Fruit fly (Drosophila melanogaster) whole organism, embryonic: ENCODE data around the gene CG15208.
A peak's percentile ranks its signal among the peaks of the same experiment; 100 is the strongest.

Experiments
- Atf3 ChIP-seq: fragments of 200-800 bp; sonication (Bioruptor generic); optimal IDR thresholded peaks from 3 replicates; lab custom pipeline; 2016; ENCODE audit warnings: missing biosample characterization, missing genetic modification characterization
- CG10209 ChIP-seq: fragments of 200-800 bp; sonication (Bioruptor generic); optimal IDR thresholded peaks from 3 replicates; lab custom pipeline; 2017; ENCODE audit warnings: missing biosample characterization, mild to moderate bottlenecking, missing genetic modification characterization, missing genetic modification reagents
- CG10979 ChIP-seq: fragments of 200-800 bp; sonication (Bioruptor generic); optimal IDR thresholded peaks from 2 replicates; lab custom pipeline; 2018; ENCODE audit warnings: missing biosample characterization, mild to moderate bottlenecking, missing genetic modification characterization, moderate library complexity
- CG12391 ChIP-seq: fragments of 200-800 bp; sonication (Bioruptor generic); optimal IDR thresholded peaks from 3 replicates; lab custom pipeline; 2018; ENCODE audit warnings: missing biosample characterization, mild to moderate bottlenecking, missing genetic modification characterization, moderate library complexity
- CG13424 ChIP-seq: fragments of 200-800 bp; sonication (Bioruptor generic); optimal IDR thresholded peaks from 2 replicates; lab custom pipeline; 2019; ENCODE audit warnings: missing biosample characterization, mild to moderate bottlenecking, missing genetic modification characterization, moderate library complexity
- CG17186 ChIP-seq: fragments of 200-800 bp; sonication (Bioruptor generic); optimal IDR thresholded peaks from 3 replicates; lab custom pipeline; 2017; ENCODE audit warnings: missing biosample characterization, missing genetic modification reagents, missing genetic modification characterization
- CG18011 ChIP-seq: fragments of 200-800 bp; sonication (Bioruptor generic); optimal IDR thresholded peaks from 2 replicates; lab custom pipeline; 2017; ENCODE audit warnings: missing biosample characterization, missing genetic modification characterization, mild to moderate bottlenecking, moderate library complexity, missing genotype
- CG2678 ChIP-seq: fragments of 200-800 bp; sonication (Bioruptor generic); optimal IDR thresholded peaks from 3 replicates; lab custom pipeline; 2019; ENCODE audit warnings: missing biosample characterization, mild to moderate bottlenecking, missing genetic modification characterization, moderate library complexity
- CG2712 ChIP-seq: fragments of 200-800 bp; optimal IDR thresholded peaks from 3 replicates; lab custom pipeline; 2019; ENCODE audit warnings: missing biosample characterization, mild to moderate bottlenecking, missing genetic modification characterization, moderate library complexity
- CG30403 ChIP-seq: fragments of 200-800 bp; sonication (Bioruptor generic); optimal IDR thresholded peaks from 3 replicates; lab custom pipeline; 2016; ENCODE audit warnings: missing biosample characterization, missing genetic modification characterization
- CG3065 ChIP-seq: fragments of 200-800 bp; sonication (Bioruptor generic); optimal IDR thresholded peaks from 2 replicates; lab custom pipeline; 2016; ENCODE audit warnings: missing biosample characterization, missing genetic modification characterization
- CG31441 ChIP-seq: fragments of 200-800 bp; sonication (Bioruptor generic); IDR thresholded peaks from 2 replicates; pipeline ENCODE4 v1.3.6; 2022; ENCODE audit warnings: missing biosample characterization, missing genetic modification characterization
- CG6689 ChIP-seq: fragments of 200-800 bp; sonication (Bioruptor generic); IDR thresholded peaks from 2 replicates; pipeline ENCODE4 v1.3.6; 2022; ENCODE audit warnings: missing biosample characterization, missing genetic modification characterization
- CG6791 ChIP-seq: fragments of 200-800 bp; sonication (Bioruptor generic); IDR thresholded peaks from 3 replicates; pipeline ENCODE4 v1.3.6; 2022; ENCODE audit warnings: missing biosample characterization, missing genetic modification characterization; ENCODE audit not compliant: partially characterized antibody
- CG9215 ChIP-seq: fragments of 200-800 bp; sonication (Bioruptor generic); IDR thresholded peaks from 2 replicates; pipeline ENCODE4 v1.3.6; 2022; ENCODE audit warnings: missing biosample characterization, missing genetic modification characterization
- CG9932 ChIP-seq: fragments of 200-800 bp; sonication (Bioruptor generic); IDR thresholded peaks from 2 replicates; pipeline ENCODE4 v1.3.6; 2022; ENCODE audit warnings: missing biosample characterization, missing genetic modification characterization
- Dfd ChIP-seq, 2 experiments: fragments of >200 bp; optimal IDR thresholded peaks; 2 replicates each; lab custom pipeline; 2017; ENCODE audit warnings: missing biosample characterization in 2 of 2, missing genetic modification characterization in 2 of 2
- HHEX ChIP-seq: fragments of 200-800 bp; sonication (Bioruptor generic); optimal IDR thresholded peaks from 3 replicates; lab custom pipeline; 2017; ENCODE audit warnings: missing biosample characterization, mild to moderate bottlenecking, missing genetic modification characterization, missing genetic modification reagents
- HLHmδ ChIP-seq: fragments of 200-800 bp; sonication (Bioruptor generic); optimal IDR thresholded peaks from 2 replicates; lab custom pipeline; 2018; ENCODE audit warnings: missing biosample characterization, mild to moderate bottlenecking, missing genetic modification characterization, moderate library complexity
- Hr39 ChIP-seq: fragments of >200 bp; optimal IDR thresholded peaks from 2 replicates; lab custom pipeline; 2017
- Med ChIP-seq: fragments of 200-800 bp; sonication (Bioruptor generic); peaks from one replicate; lab custom pipeline; 2016; ENCODE audit warnings: missing biosample characterization, missing genetic modification characterization, mild to moderate bottlenecking, inconsistent platforms, moderate library complexity
- Myb ChIP-seq: fragments of 200-800 bp; sonication (Bioruptor generic); optimal IDR thresholded peaks from 2 replicates; lab custom pipeline; 2016; ENCODE audit warnings: missing biosample characterization, missing genetic modification characterization
- Oli ChIP-seq: fragments of 200-800 bp; sonication (Bioruptor generic); optimal IDR thresholded peaks from 2 replicates; lab custom pipeline; 2018; ENCODE audit warnings: missing biosample characterization, mild to moderate bottlenecking, missing genetic modification characterization, moderate library complexity
- Rfx ChIP-seq: fragments of 200-800 bp; sonication (Bioruptor generic); IDR thresholded peaks from 2 replicates; pipeline ENCODE4 v1.3.6; 2022; ENCODE audit warnings: missing biosample characterization, missing genetic modification characterization
- Sin3A ChIP-seq: fragments of >200 bp; optimal IDR thresholded peaks from 2 replicates; lab custom pipeline; 2018
- Xrp1 ChIP-seq: fragments of 200-800 bp; sonication (Bioruptor generic); IDR thresholded peaks from 2 replicates; pipeline ENCODE4 v1.3.6; 2022; ENCODE audit warnings: missing biosample characterization, missing genetic modification characterization
- ap ChIP-seq: fragments of 200-800 bp; sonication (Bioruptor generic); IDR thresholded peaks from 2 replicates; pipeline ENCODE4 v1.3.6; 2022; ENCODE audit warnings: missing biosample characterization, missing genetic modification characterization
- ara ChIP-seq: fragments of 200-800 bp; sonication (Bioruptor generic); IDR thresholded peaks from 2 replicates; pipeline ENCODE4 v1.3.6; 2022; ENCODE audit warnings: missing biosample characterization, missing genetic modification characterization
- az2 ChIP-seq: fragments of 200-800 bp; sonication (Bioruptor generic); optimal IDR thresholded peaks from 3 replicates; lab custom pipeline; 2016; ENCODE audit warnings: missing biosample characterization, missing genetic modification characterization
- bowl ChIP-seq: fragments of 200-800 bp; sonication (Bioruptor generic); IDR thresholded peaks from 2 replicates; pipeline ENCODE4 v1.3.6; 2022; ENCODE audit warnings: missing biosample characterization, missing genetic modification characterization
- crol ChIP-seq: fragments of 200-800 bp; sonication (Bioruptor generic); IDR thresholded peaks from 2 replicates; pipeline ENCODE4 v1.3.6; 2022; ENCODE audit warnings: missing biosample characterization, missing genetic modification characterization
- crp ChIP-seq, 2 experiments: fragments of 200-800 bp; sonication (Bioruptor generic); optimal IDR thresholded peaks; 2 replicates in 1 of 2; 3 replicates in 1 of 2; lab custom pipeline; 2017; ENCODE audit warnings: missing biosample characterization in 2 of 2, missing genetic modification characterization in 2 of 2, mild to moderate bottlenecking in 1 of 2, moderate library complexity in 1 of 2
- ems ChIP-seq: fragments of 200-800 bp; sonication (Bioruptor generic); optimal IDR thresholded peaks from 3 replicates; lab custom pipeline; 2016; ENCODE audit warnings: missing biosample characterization, missing genetic modification characterization
- ewg ChIP-seq: fragments of 200-800 bp; sonication (Bioruptor generic); optimal IDR thresholded peaks from 3 replicates; lab custom pipeline; 2017; ENCODE audit warnings: mild to moderate bottlenecking, missing biosample characterization, missing genetic modification reagents, missing genetic modification characterization
- eyg ChIP-seq: fragments of 200-800 bp; sonication (Bioruptor generic); optimal IDR thresholded peaks from 3 replicates; lab custom pipeline; 2016; ENCODE audit warnings: missing biosample characterization, missing genetic modification characterization
- gce ChIP-seq: fragments of 200-800 bp; sonication (Bioruptor generic); IDR thresholded peaks from 3 replicates; pipeline ENCODE4 v1.3.6; 2022; ENCODE audit warnings: missing biosample characterization, missing genetic modification characterization
- gcm2 ChIP-seq: fragments of 200-800 bp; sonication (Bioruptor generic); optimal IDR thresholded peaks from 2 replicates; lab custom pipeline; 2016; ENCODE audit warnings: missing biosample characterization, missing genetic modification characterization
- gem ChIP-seq: fragments of 200-800 bp; sonication (Bioruptor generic); optimal IDR thresholded peaks from 2 replicates; lab custom pipeline; 2019; ENCODE audit warnings: missing biosample characterization, mild to moderate bottlenecking, missing genetic modification characterization, moderate library complexity
- ind ChIP-seq: fragments of 200-800 bp; sonication (Bioruptor generic); optimal IDR thresholded peaks from 3 replicates; lab custom pipeline; 2016; ENCODE audit warnings: missing biosample characterization, missing genetic modification characterization
- lab ChIP-seq: fragments of 200-800 bp; sonication (Bioruptor generic); optimal IDR thresholded peaks from 3 replicates; lab custom pipeline; 2017; ENCODE audit warnings: missing biosample characterization, missing genetic modification characterization, mild to moderate bottlenecking, moderate library complexity, missing genetic modification reagents
- oc ChIP-seq: fragments of 200-800 bp; sonication (Bioruptor generic); optimal IDR thresholded peaks from 2 replicates; lab custom pipeline; 2018; ENCODE audit warnings: missing biosample characterization, mild to moderate bottlenecking, missing genetic modification characterization, moderate library complexity
- prd ChIP-seq, 3 experiments: fragments of >200 bp in 2 of 3; fragments of 200-800 bp in 1 of 3; sonication (Bioruptor generic) in 1 of 3; optimal IDR thresholded peaks in 2 of 3; IDR thresholded peaks in 1 of 3; 2 replicates in 2 of 3; 3 replicates in 1 of 3; pipeline versions ENCODE4 v1.3.6 to Lab custom; 2017 to 2022; ENCODE audit warnings: missing biosample characterization in 1 of 3, missing genetic modification characterization in 1 of 3
- sens ChIP-seq: fragments of 200-800 bp; sonication (Bioruptor generic); peaks from one replicate; lab custom pipeline; 2016; ENCODE audit warnings: missing biosample characterization, missing genetic modification characterization
- shn ChIP-seq: fragments of 200-800 bp; sonication (Bioruptor generic); optimal IDR thresholded peaks from 3 replicates; lab custom pipeline; 2016; ENCODE audit warnings: missing biosample characterization, missing genetic modification characterization
- sug ChIP-seq: fragments of 200-800 bp; optimal IDR thresholded peaks from 2 replicates; lab custom pipeline; 2019; ENCODE audit warnings: missing biosample characterization, mild to moderate bottlenecking, missing genetic modification characterization, moderate library complexity
- tx ChIP-seq: fragments of 200-800 bp; sonication (Bioruptor generic); optimal IDR thresholded peaks from 2 replicates; lab custom pipeline; 2016; ENCODE audit warnings: missing biosample characterization, missing genetic modification characterization
- vnd ChIP-seq: fragments of 200-800 bp; sonication (Bioruptor generic); IDR thresholded peaks from 3 replicates; pipeline ENCODE4 v1.3.6; 2022; ENCODE audit warnings: missing biosample characterization, missing genetic modification characterization; ENCODE audit not compliant: partially characterized antibody
- z ChIP-seq: fragments of 200-800 bp; sonication (Bioruptor generic); IDR thresholded peaks from 3 replicates; pipeline ENCODE4 v1.3.6; 2022; ENCODE audit warnings: missing biosample characterization, missing genetic modification characterization

The CG15208 gene

dm6 chrX:10891150-10891549, 8.6 kb upstream of the CG15208 start, which contains the start of gene Ork1:
TSS of gene Ork1 (minus strand) at chrX:10891250.
- no peak for TF ChIP-seq CG31441 (GFP tag; lab: Robert Waterston, UW)
- peak; percentile 88 for TF ChIP-seq z

dm6 chrX:10893208-10893607, 6.6 kb upstream of the CG15208 start:
- TF ChIP-seq sens (GFP tag; lab: Kevin White, UChicago) (peak; percentile 47), gem (tag; lab: Kevin White, UChicago) (peak; percentile 7), vnd (GFP tag; lab: Robert Waterston, UW) (no peak), ara (0 out of 2 replicates have a peak, but pooled peaks have one; percentile 9), Rfx (GFP tag; lab: Robert Waterston, UW) (no peak), Med (GFP tag; lab: Kevin White, UChicago) (peak; percentile 28), Myb (GFP tag; lab: Kevin White, UChicago) (no peak), Xrp1 (GFP tag; lab: Robert Waterston, UW) (0 out of 2 replicates have a peak, but pooled peaks have one; percentile 20), prd (optimal IDR thresholded peaks at IDR 0.05; lab: Kevin White, UChicago) (no peak), prd (GFP tag; IDR thresholded peaks at IDR 0.05; lab: Robert Waterston, UW) (0 out of 3 replicates have a peak, but pooled peaks have one; percentile 17), CG6689 (0 out of 2 replicates have a peak, but pooled peaks have one; percentile 14), HHEX (GFP tag; lab: Kevin White, UChicago) (no peak)

dm6 chrX:10899232-10899631, 533 bp upstream of the CG15208 start, which contains the start of gene CG1582:
TSS of gene CG1582 (minus strand) at chrX:10899302.
- TF ChIP-seq ewg (GFP tag; lab: Kevin White, UChicago) (peak; percentile 16), sug (no peak), CG18011 (GFP tag; lab: Kevin White, UChicago) (no peak), ap (GFP tag; lab: Robert Waterston, UW) (no peak), az2 (GFP tag; lab: Kevin White, UChicago) (no peak), CG2678 (tag; lab: Kevin White, UChicago) (no peak), crol (GFP tag; lab: Robert Waterston, UW) (no peak), CG17186 (GFP tag; lab: Kevin White, UChicago) (peak; percentile 91), CG3065 (GFP tag; lab: Kevin White, UChicago) (no peak), lab (GFP tag; lab: Kevin White, UChicago) (peak; percentile 10), CG9215 (GFP tag; lab: Robert Waterston, UW) (0 out of 2 replicates have a peak, but pooled peaks have one; percentile 20), HLHmδ (GFP tag; lab: Kevin White, UChicago) (no peak), CG30403 (GFP tag; lab: Kevin White, UChicago) (peak; percentile 38), CG6689 (peak; percentile 19; the same call in 1 of the 2 replicates), Sin3A (lab: Kevin White, UChicago) (peak; percentile 37), Atf3 (GFP tag; lab: Kevin White, UChicago) (no peak), ind (GFP tag; lab: Kevin White, UChicago) (peak; percentile 1), Dfd (GFP tag; optimal IDR thresholded peaks at IDR 0.05; lab: Kevin White, UChicago) (no peak), gce (GFP tag; lab: Robert Waterston, UW) (no peak), Oli (tag; lab: Kevin White, UChicago) (peak; percentile 14), CG6791 (GFP tag; lab: Robert Waterston, UW) (no peak), gcm2 (no peak), ems (GFP tag; lab: Kevin White, UChicago) (no peak), tx (GFP tag; lab: Kevin White, UChicago) (no peak), CG2712 (tag; lab: Kevin White, UChicago) (peak; percentile 42), eyg (no peak), CG10979 (tag; lab: Kevin White, UChicago) (peak; percentile 16), oc (tag; lab: Kevin White, UChicago) (no peak), shn (GFP tag; lab: Kevin White, UChicago) (no peak), CG13424 (tag; lab: Kevin White, UChicago) (peak; percentile 40), CG9932 (GFP tag; lab: Robert Waterston, UW) (peak; percentile 47), Hr39 (lab: Kevin White, UChicago) (no peak), CG10209 (GFP tag; lab: Kevin White, UChicago) (peak; percentile 18), CG12391 (tag; lab: Kevin White, UChicago) (peak; percentile 53), bowl (no peak), crp (GFP tag; optimal IDR thresholded peaks at IDR 0.05; lab: Kevin White, UChicago) (peak; percentile 22 to 83)
